Fruit fly (Drosophila melanogaster) whole organism, embryonic: ENCODE measurements around the gene Ilp7.

Experiments used
- Awh ChIP-seq: fragments of 200-800 bp; sonication (Bioruptor generic); IDR thresholded peaks from 2 replicates; pipeline ENCODE4, ENCODE4 v1.3.6; 2022; ENCODE audit warnings: missing biosample characterization, missing genetic modification characterization
- CG10147 ChIP-seq: fragments of 200-800 bp; sonication (Bioruptor generic); optimal IDR thresholded peaks from 2 replicates; lab custom pipeline; 2019; ENCODE audit warnings: missing biosample characterization, mild to moderate bottlenecking, missing genetic modification characterization, moderate library complexity
- CG10462 ChIP-seq: fragments of 200-800 bp; sonication (Bioruptor generic); optimal IDR thresholded peaks from 2 replicates; lab custom pipeline; 2016; ENCODE audit warnings: missing biosample characterization, missing genetic modification characterization
- CG11504 ChIP-seq: fragments of 200-800 bp; sonication (Bioruptor generic); optimal IDR thresholded peaks from 3 replicates; lab custom pipeline; 2019; ENCODE audit warnings: missing biosample characterization, mild to moderate bottlenecking, missing genetic modification characterization, moderate library complexity
- CG11560 ChIP-seq: fragments of 200-800 bp; sonication (Bioruptor generic); IDR thresholded peaks from 3 replicates; pipeline ENCODE4 v1.3.6; 2022; ENCODE audit warnings: missing biosample characterization, missing genetic modification characterization
- CG14710 ChIP-seq: fragments of 200-800 bp; sonication (Bioruptor generic); optimal IDR thresholded peaks from 3 replicates; lab custom pipeline; 2019; ENCODE audit warnings: missing biosample characterization, mild to moderate bottlenecking, missing genetic modification characterization, moderate library complexity
- CG14860 ChIP-seq: fragments of 200-800 bp; sonication (Bioruptor generic); IDR thresholded peaks from 3 replicates; pipeline ENCODE4 v1.3.6; 2022; ENCODE audit warnings: missing biosample characterization, missing genetic modification characterization; ENCODE audit not compliant: partially characterized antibody
- CG1647 ChIP-seq: fragments of 200-800 bp; sonication (Bioruptor generic); optimal IDR thresholded peaks from 3 replicates; lab custom pipeline; 2016; ENCODE audit warnings: missing biosample characterization, missing genetic modification characterization
- CG17612 ChIP-seq: fragments of 200-800 bp; sonication (Bioruptor generic); IDR thresholded peaks from 2 replicates; pipeline ENCODE4 v1.3.6; 2022; ENCODE audit warnings: missing biosample characterization, missing genetic modification characterization
- CG30020 ChIP-seq: fragments of 200-800 bp; optimal IDR thresholded peaks from 2 replicates; lab custom pipeline; 2019; ENCODE audit warnings: missing biosample characterization, mild to moderate bottlenecking, missing genetic modification characterization, moderate library complexity
- CG31441 ChIP-seq: fragments of 200-800 bp; sonication (Bioruptor generic); IDR thresholded peaks from 2 replicates; pipeline ENCODE4 v1.3.6; 2022; ENCODE audit warnings: missing biosample characterization, missing genetic modification characterization
- CG3163 ChIP-seq: fragments of 200-800 bp; sonication (Bioruptor generic); optimal IDR thresholded peaks from 3 replicates; lab custom pipeline; 2016; ENCODE audit warnings: missing biosample characterization, missing genetic modification characterization
- CG34224 ChIP-seq: fragments of 200-800 bp; sonication (Bioruptor generic); IDR thresholded peaks from 3 replicates; pipeline ENCODE4 v1.3.6; 2022; ENCODE audit warnings: missing biosample characterization, missing genetic modification characterization; ENCODE audit not compliant: partially characterized antibody
- CG42726 ChIP-seq: fragments of 200-800 bp; sonication (Bioruptor generic); IDR thresholded peaks from 2 replicates; pipeline ENCODE4 v1.3.6; 2022; ENCODE audit warnings: missing biosample characterization, missing genetic modification characterization; ENCODE audit not compliant: partially characterized antibody
- CG43689 ChIP-seq: fragments of 200-800 bp; sonication (Bioruptor generic); IDR thresholded peaks from 2 replicates; pipeline ENCODE4 v1.3.6; 2022; ENCODE audit warnings: missing biosample characterization, missing genetic modification characterization
- CG4730 ChIP-seq: fragments of 200-800 bp; sonication (Bioruptor generic); IDR thresholded peaks from 2 replicates; pipeline ENCODE4 v1.3.6; 2022; ENCODE audit warnings: missing biosample characterization, missing genetic modification characterization
- CG5180 ChIP-seq: fragments of 200-800 bp; sonication (Bioruptor generic); optimal IDR thresholded peaks from 3 replicates; lab custom pipeline; 2017; ENCODE audit warnings: missing biosample characterization, missing genetic modification characterization, mild to moderate bottlenecking, moderate library complexity, missing genetic modification reagents
- CG7357 ChIP-seq: fragments of 200-800 bp; sonication (Bioruptor generic); IDR thresholded peaks from 3 replicates; pipeline ENCODE4 v1.3.6; 2022; ENCODE audit warnings: missing biosample characterization, missing genetic modification characterization
- CG7928 ChIP-seq: fragments of 200-800 bp; sonication (Bioruptor generic); optimal IDR thresholded peaks from 2 replicates; lab custom pipeline; 2017; ENCODE audit warnings: missing biosample characterization, mild to moderate bottlenecking, missing genetic modification characterization
- CG7987 ChIP-seq: fragments of 200-800 bp; sonication (Bioruptor generic); optimal IDR thresholded peaks from 2 replicates; lab custom pipeline; 2018; ENCODE audit warnings: missing biosample characterization, mild to moderate bottlenecking, missing genetic modification characterization, moderate library complexity
- CG9932 ChIP-seq: fragments of 200-800 bp; sonication (Bioruptor generic); IDR thresholded peaks from 2 replicates; pipeline ENCODE4 v1.3.6; 2022; ENCODE audit warnings: missing biosample characterization, missing genetic modification characterization
- D19B ChIP-seq: fragments of 200-800 bp; sonication (Bioruptor generic); optimal IDR thresholded peaks from 2 replicates; lab custom pipeline; 2017; ENCODE audit warnings: missing biosample characterization, mild to moderate bottlenecking, missing genetic modification characterization
- E2f2 ChIP-seq: fragments of 200-800 bp; sonication (Bioruptor generic); IDR thresholded peaks from 2 replicates; pipeline ENCODE4 v1.3.6; 2022; ENCODE audit warnings: missing biosample characterization, missing genetic modification characterization
- Fer2 ChIP-seq: fragments of 200-800 bp; sonication (Bioruptor generic); optimal IDR thresholded peaks from 2 replicates; lab custom pipeline; 2018; ENCODE audit warnings: missing biosample characterization, mild to moderate bottlenecking, missing genetic modification characterization, moderate library complexity
- H2.0 ChIP-seq: fragments of 200-800 bp; sonication (Bioruptor generic); IDR thresholded peaks from 2 replicates; pipeline ENCODE4 v1.3.6; 2022; ENCODE audit warnings: missing biosample characterization, missing genetic modification characterization
- Mrtf ChIP-seq: fragments of 200-800 bp; sonication (Bioruptor generic); IDR thresholded peaks from 3 replicates; pipeline ENCODE4 v1.3.6; 2022; ENCODE audit warnings: missing biosample characterization, missing genetic modification characterization
- Oaz ChIP-seq: fragments of 200-800 bp; sonication (Bioruptor generic); IDR thresholded peaks from 2 replicates; pipeline ENCODE4 v1.3.6; 2022; ENCODE audit warnings: missing biosample characterization, missing genetic modification characterization
- Oli ChIP-seq: fragments of 200-800 bp; sonication (Bioruptor generic); optimal IDR thresholded peaks from 2 replicates; lab custom pipeline; 2018; ENCODE audit warnings: missing biosample characterization, mild to moderate bottlenecking, missing genetic modification characterization, moderate library complexity
- Poxn ChIP-seq: fragments of 200-800 bp; sonication (Bioruptor generic); IDR thresholded peaks from 2 replicates; pipeline ENCODE4 v1.3.6; 2022; ENCODE audit warnings: missing biosample characterization, missing genetic modification characterization
- YL-1 ChIP-seq: fragments of 200-800 bp; sonication (Bioruptor generic); optimal IDR thresholded peaks from 3 replicates; lab custom pipeline; 2017; ENCODE audit warnings: missing biosample characterization, mild to moderate bottlenecking, missing genetic modification characterization
- disco-r ChIP-seq: fragments of 200-800 bp; sonication (Bioruptor generic); optimal IDR thresholded peaks from 2 replicates; lab custom pipeline; 2016; ENCODE audit warnings: missing biosample characterization, missing genetic modification characterization
- emc ChIP-seq: fragments of 200-800 bp; sonication (Bioruptor generic); optimal IDR thresholded peaks from 2 replicates; lab custom pipeline; 2016; ENCODE audit warnings: missing biosample characterization, missing genetic modification characterization
- eve ChIP-seq, 2 experiments: fragments of >200 bp; optimal IDR thresholded peaks; 2 replicates each; lab custom pipeline; 2017; ENCODE audit warnings: missing biosample characterization in 2 of 2, missing genetic modification characterization in 2 of 2
- fru ChIP-seq: fragments of >200 bp; optimal IDR thresholded peaks from 2 replicates; lab custom pipeline; 2017
- fu2 ChIP-seq: fragments of 200-800 bp; sonication (Bioruptor generic); optimal IDR thresholded peaks from 2 replicates; lab custom pipeline; 2016; ENCODE audit warnings: missing biosample characterization, missing genetic modification characterization
- gcm ChIP-seq: fragments of 200-800 bp; sonication (Bioruptor generic); optimal IDR thresholded peaks from 2 replicates; lab custom pipeline; 2019; ENCODE audit warnings: missing biosample characterization, mild to moderate bottlenecking, missing genetic modification characterization, moderate library complexity
- gcm2 ChIP-seq: fragments of 200-800 bp; sonication (Bioruptor generic); optimal IDR thresholded peaks from 2 replicates; lab custom pipeline; 2016; ENCODE audit warnings: missing biosample characterization, missing genetic modification characterization
- grau ChIP-seq: fragments of 200-800 bp; optimal IDR thresholded peaks from 3 replicates; lab custom pipeline; 2019; ENCODE audit warnings: missing biosample characterization, mild to moderate bottlenecking, missing genetic modification characterization, moderate library complexity
- lola ChIP-seq, 3 experiments: fragments of >200 bp in 2 of 3; fragments of 200-800 bp in 1 of 3; sonication (Bioruptor generic) in 1 of 3; optimal IDR thresholded peaks; 2 replicates each; lab custom pipeline; 2017 to 2019; ENCODE audit warnings: missing biosample characterization in 3 of 3, missing genetic modification characterization in 3 of 3, mild to moderate bottlenecking in 1 of 3, moderate library complexity in 1 of 3
- lov ChIP-seq, 2 experiments: fragments of 200-800 bp in 1 of 2; fragments of >200 bp in 1 of 2; sonication (Bioruptor generic) in 1 of 2; IDR thresholded peaks in 1 of 2; optimal IDR thresholded peaks in 1 of 2; 2 replicates in 1 of 2; 3 replicates in 1 of 2; pipeline versions ENCODE4 v1.3.6 to Lab custom; 2017 to 2022; ENCODE audit warnings: missing biosample characterization in 1 of 2, missing genetic modification characterization in 1 of 2
- mam ChIP-seq: fragments of 200-800 bp; sonication (Bioruptor generic); optimal IDR thresholded peaks from 3 replicates; lab custom pipeline; 2016; ENCODE audit warnings: missing biosample characterization, missing genetic modification characterization
- oc ChIP-seq: fragments of 200-800 bp; sonication (Bioruptor generic); optimal IDR thresholded peaks from 2 replicates; lab custom pipeline; 2018; ENCODE audit warnings: missing biosample characterization, mild to moderate bottlenecking, missing genetic modification characterization, moderate library complexity
- p53 ChIP-seq: fragments of 200-800 bp; sonication (Bioruptor generic); optimal IDR thresholded peaks from 2 replicates; lab custom pipeline; 2016; ENCODE audit warnings: missing biosample characterization, missing genetic modification characterization
- repo ChIP-seq: fragments of 200-800 bp; sonication (Bioruptor generic); optimal IDR thresholded peaks from 2 replicates; lab custom pipeline; 2016; ENCODE audit warnings: missing biosample characterization, missing genetic modification characterization
- sc ChIP-seq, 3 experiments: fragments of >200 bp in 2 of 3; fragments of 200-800 bp in 1 of 3; sonication (Bioruptor generic) in 1 of 3; optimal IDR thresholded peaks; 2 replicates in 2 of 3; 3 replicates in 1 of 3; lab custom pipeline; 2017; ENCODE audit warnings: mild to moderate bottlenecking in 1 of 3, missing biosample characterization in 1 of 3, missing genetic modification characterization in 1 of 3, missing genetic modification reagents in 1 of 3
- sim ChIP-seq: fragments of 200-800 bp; sonication (Bioruptor generic); IDR thresholded peaks from 2 replicates; pipeline ENCODE4 v1.3.6; 2022; ENCODE audit warnings: missing biosample characterization, missing genetic modification characterization
- trem ChIP-seq: fragments of 200-800 bp; optimal IDR thresholded peaks from 3 replicates; lab custom pipeline; 2019; ENCODE audit warnings: missing biosample characterization, mild to moderate bottlenecking, missing genetic modification characterization, moderate library complexity

Ilp7 gene

DNA sequence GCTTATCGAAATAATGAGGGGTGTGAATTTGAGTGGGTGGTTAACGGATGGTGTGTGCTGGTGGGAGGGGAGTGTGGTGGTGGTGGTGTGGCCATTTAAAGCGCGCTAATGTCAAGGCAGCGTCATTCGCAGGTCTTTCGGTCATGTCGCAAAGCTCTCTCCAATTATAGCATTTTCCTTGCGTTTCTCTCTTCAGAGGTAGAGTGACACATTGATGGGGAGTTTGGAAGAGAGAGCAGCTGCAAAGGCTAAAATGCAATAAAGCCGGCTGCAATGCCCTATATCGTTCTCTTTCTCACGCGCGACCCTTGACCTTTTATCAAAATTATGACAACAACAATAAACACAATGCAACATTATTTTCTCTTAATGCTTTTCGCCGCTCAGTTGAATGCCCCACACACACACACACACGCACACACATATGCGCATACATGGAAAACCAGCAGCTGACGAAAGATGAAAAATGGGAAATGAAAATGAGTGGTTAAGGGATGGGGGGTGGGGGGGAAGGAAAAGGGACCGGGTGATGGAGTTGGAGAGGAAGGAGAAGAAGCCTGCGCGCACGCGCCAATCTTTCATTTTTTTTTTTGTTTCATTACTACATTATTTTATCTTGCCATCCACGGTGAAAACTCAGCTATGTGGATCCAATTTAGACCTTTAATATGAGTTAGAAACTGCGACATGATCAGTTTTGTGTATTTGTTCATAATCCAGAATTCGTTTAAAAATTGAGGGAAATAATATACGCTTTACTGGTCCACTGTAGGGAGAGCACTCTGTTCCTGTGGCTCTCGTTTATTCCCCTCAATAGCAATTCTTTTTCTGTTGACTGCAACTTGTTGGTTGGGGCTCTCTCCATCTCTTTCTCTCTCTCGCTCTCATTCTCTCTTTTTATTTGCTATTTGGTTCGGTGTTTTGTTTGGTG, 24.5 kb downstream of the Ilp7 start (continued):
- TF ChIP-seq CG9932 (GFP tag; lab: Robert Waterston, UW) (peak; percentile 59), CG17612 (GFP tag; lab: Robert Waterston, UW) (no peak), CG30020 (tag; lab: Kevin White, UChicago) (peak; percentile 15), CG5180 (GFP tag; lab: Kevin White, UChicago) (peak; percentile 76), CG7928 (GFP tag; lab: Kevin White, UChicago) (peak; percentile 7), CG10462 (GFP tag; lab: Kevin White, UChicago) (peak; percentile 59), eve (GFP tag; optimal IDR thresholded peaks at IDR 0.05; lab: Kevin White, UChicago) (peak in 1 of 2 experiments; percentile 84), Poxn (GFP tag; lab: Robert Waterston, UW) (no peak), CG10147 (peak; percentile 38), CG42726 (no peak), YL-1 (GFP tag; lab: Kevin White, UChicago) (peak; percentile 38), Awh (peak; percentile 61), CG11560 (tag; lab: Robert Waterston, UW) (no peak), mam (GFP tag; lab: Kevin White, UChicago) (peak; percentile 79), Fer2 (tag; lab: Kevin White, UChicago) (peak; percentile 18), D19B (GFP tag; lab: Kevin White, UChicago) (peak; percentile 28), grau (tag; lab: Kevin White, UChicago) (peak; percentile 98), gcm2 (GFP tag; lab: Kevin White, UChicago) (peak; percentile 31), CG43689 (GFP tag; lab: Robert Waterston, UW) (no peak), emc (GFP tag; lab: Kevin White, UChicago) (peak; percentile 43), lov (optimal IDR thresholded peaks at IDR 0.05; lab: Kevin White, UChicago) (no peak), lov (GFP tag; IDR thresholded peaks at IDR 0.05; lab: Robert Waterston, UW) (0 out of 3 replicates have a peak, but pooled peaks have one; percentile 20), CG11504 (peak; percentile 84), CG4730 (GFP tag; lab: Robert Waterston, UW) (peak; percentile 60), Mrtf (GFP tag; lab: Robert Waterston, UW) (peak; percentile 46; the same call in 1 of the 3 replicates), sc (optimal IDR thresholded peaks at IDR 0.05; lab: Kevin White, UChicago) (no peak), sc (GFP tag; optimal IDR thresholded peaks at IDR 0.05; lab: Kevin White, UChicago) (peak; percentile 55), CG1647 (peak; percentile 36), disco-r (GFP tag; lab: Kevin White, UChicago) (peak; percentile 64), E2f2 (peak; percentile 53; the same call in 1 of the 2 replicates), CG3163 (GFP tag; lab: Kevin White, UChicago) (peak; percentile 84), gcm (peak; percentile 70), H2.0 (GFP tag; lab: Robert Waterston, UW) (peak; percentile 77), trem (tag; lab: Kevin White, UChicago) (peak; percentile 48), Oli (tag; lab: Kevin White, UChicago) (peak; percentile 85), fru (no peak), p53 (GFP tag; lab: Kevin White, UChicago) (no peak), CG34224 (GFP tag; lab: Robert Waterston, UW) (no peak), CG7987 (GFP tag; lab: Kevin White, UChicago) (peak; percentile 9), CG7357 (GFP tag; lab: Robert Waterston, UW) (peak; percentile 71; the same call in 2 of the 3 replicates), repo (peak; percentile 74), fu2 (peak; percentile 45), oc (tag; lab: Kevin White, UChicago) (peak; percentile 68), CG14710 (peak; percentile 73), lola (GFP tag; optimal IDR thresholded peaks at IDR 0.05; lab: Kevin White, UChicago) (peak in 1 of 3 experiments; percentile 74), Oaz (no peak), CG14860 (GFP tag; lab: Robert Waterston, UW) (no peak), CG31441 (GFP tag; lab: Robert Waterston, UW) (peak; percentile 80), sim (GFP tag; lab: Robert Waterston, UW) (0 out of 2 replicates have a peak, but pooled peaks have one; percentile 46)
